Fruit fly (Drosophila melanogaster) whole organism, prepupa: ENCODE results near the gene CG4953.

Experiments
- Blimp-1 ChIP-seq: fragments of 200-800 bp; sonication (Bioruptor generic); optimal IDR thresholded peaks from 3 replicates; lab custom pipeline; 2017; ENCODE audit warnings: missing biosample characterization, missing genetic modification characterization, mild to moderate bottlenecking, moderate library complexity, missing genetic modification reagents
- CG11294 ChIP-seq: fragments of 200-800 bp; sonication (Bioruptor generic); IDR thresholded peaks from 2 replicates; pipeline ENCODE4 v1.3.6; 2022; ENCODE audit warnings: missing biosample characterization, missing genetic modification characterization
- CG15336 ChIP-seq: fragments of 200-800 bp; sonication (Bioruptor generic); IDR thresholded peaks from 2 replicates; pipeline ENCODE4 v1.3.6; 2022; ENCODE audit warnings: missing biosample characterization, missing genetic modification characterization
- CG6808 ChIP-seq: fragments of 200-800 bp; sonication (Bioruptor generic); optimal IDR thresholded peaks from 3 replicates; lab custom pipeline; 2017; ENCODE audit warnings: missing biosample characterization, missing genetic modification characterization, mild to moderate bottlenecking, moderate library complexity, missing genetic modification reagents
- CG8119 ChIP-seq: fragments of 200-800 bp; sonication (Bioruptor generic); IDR thresholded peaks from 3 replicates; pipeline ENCODE4 v1.3.6; 2022; ENCODE audit warnings: missing biosample characterization, missing genetic modification characterization
- CG8632 ChIP-seq: fragments of 200-800 bp; sonication (Bioruptor generic); optimal IDR thresholded peaks from 3 replicates; lab custom pipeline; 2016; ENCODE audit warnings: missing biosample characterization, missing genetic modification characterization
- CG9139 ChIP-seq: fragments of 200-800 bp; sonication (Bioruptor generic); optimal IDR thresholded peaks from 3 replicates; lab custom pipeline; 2017; ENCODE audit warnings: missing biosample characterization, mild to moderate bottlenecking, missing genetic modification characterization
- Eip93F ChIP-seq: fragments of 200-800 bp; sonication (Bioruptor generic); optimal IDR thresholded peaks from 2 replicates; lab custom pipeline; 2016; ENCODE audit warnings: missing biosample characterization, mild to moderate bottlenecking, missing genetic modification characterization
- Sox102F ChIP-seq: fragments of 200-800 bp; sonication (Bioruptor generic); optimal IDR thresholded peaks from 2 replicates; lab custom pipeline; 2016; ENCODE audit warnings: missing biosample characterization, mild to moderate bottlenecking, missing genetic modification characterization
- Sox14 ChIP-seq: fragments of 200-800 bp; sonication (Bioruptor generic); optimal IDR thresholded peaks from 3 replicates; lab custom pipeline; 2016; ENCODE audit warnings: missing biosample characterization, missing genetic modification characterization
- fd85E ChIP-seq: fragments of 200-800 bp; sonication (Bioruptor generic); optimal IDR thresholded peaks from 3 replicates; lab custom pipeline; 2016; ENCODE audit warnings: missing biosample characterization, missing genetic modification characterization
- lz ChIP-seq: fragments of 200-800 bp; sonication (Bioruptor generic); optimal IDR thresholded peaks from 3 replicates; lab custom pipeline; 2016; ENCODE audit warnings: missing biosample characterization, missing genetic modification characterization

dm6 chr2L:10268688-10269087 lies 2.2 kb downstream of the CG4953 start, which contains the start of gene CG4957:
- TF ChIP-seq CG8632 (GFP tag; lab: Kevin White, UChicago) = no peak
- TF ChIP-seq CG6808 = no peak
- no peak for TF ChIP-seq Eip93F (GFP tag; lab: Kevin White, UChicago)
- TF ChIP-seq CG15336 (GFP tag; lab: Robert Waterston, UW) = no peak
- TF ChIP-seq fd85E = no peak
- TF ChIP-seq Sox14 (GFP tag; lab: Kevin White, UChicago) = no peak
- TF ChIP-seq Sox102F (GFP tag; lab: Kevin White, UChicago) = no peak
- TF ChIP-seq CG8119 (GFP tag; lab: Robert Waterston, UW) = no peak
- no peak for TF ChIP-seq Blimp-1 (GFP tag; lab: Kevin White, UChicago)
- TF ChIP-seq CG11294 (GFP tag; lab: Robert Waterston, UW) = no peak
- TF ChIP-seq CG9139 (GFP tag; lab: Kevin White, UChicago) = no peak
- no peak for TF ChIP-seq lz
